Fruit fly (Drosophila melanogaster): Measurements from ENCODE around the gene Pfdn1.
A peak's percentile ranks its signal among the peaks of the same experiment; 100 is the strongest.

Pfdn1 gene

dm6 chr2L:6024345-6024907 lies 44.5 kb upstream of the Pfdn1 start, which contains the start of gene CG9107 (continued):
- TF ChIP-seq otp (GFP tag; IDR thresholded peaks at IDR 0.05) (no peak), Stat92E (GFP tag; optimal IDR thresholded peaks at IDR 0.05) (no peak), Nf-YA (GFP tag; IDR thresholded peaks at IDR 0.05) (no peak), Six4 (GFP tag; optimal IDR thresholded peaks at IDR 0.05) (no peak), Myb (GFP tag; optimal IDR thresholded peaks at IDR 0.05) (peak; percentile 78), so (GFP tag; IDR thresholded peaks at IDR 0.05) (no peak), CG6854 (GFP tag; optimal IDR thresholded peaks at IDR 0.05) (no peak), CG7928 (GFP tag; optimal IDR thresholded peaks at IDR 0.05) (no peak), tio (GFP tag; optimal IDR thresholded peaks at IDR 0.05) (no peak), unc-4 (GFP tag; IDR thresholded peaks at IDR 0.05; ENCODE audit: partially characterized antibody) (no peak), Lhr (GFP tag; optimal IDR thresholded peaks at IDR 0.05) (peak; percentile 25), tna (GFP tag; IDR thresholded peaks at IDR 0.05; ENCODE audit: partially characterized antibody) (no peak), CG10959 (GFP tag; IDR thresholded peaks at IDR 0.05) (no peak), Fer2 (tag; optimal IDR thresholded peaks at IDR 0.05) (no peak), bcd (GFP tag; optimal IDR thresholded peaks at IDR 0.05) (no peak), Awh (GFP tag; IDR thresholded peaks at IDR 0.05) (no peak), ato (GFP tag; IDR thresholded peaks at IDR 0.05; ENCODE audit: partially characterized antibody) (no peak), CG11456 (GFP tag; IDR thresholded peaks at IDR 0.05) (no peak), NK7.1 (GFP tag; optimal IDR thresholded peaks at IDR 0.05) (no peak), ase (GFP tag; IDR thresholded peaks at IDR 0.05) (no peak), CG3726 (GFP tag; IDR thresholded peaks at IDR 0.05) (no peak), slp2 (GFP tag; optimal IDR thresholded peaks at IDR 0.05) (no peak), HLHmδ (GFP tag; optimal IDR thresholded peaks at IDR 0.05) (no peak), Pdp1 (GFP tag; optimal IDR thresholded peaks at IDR 0.05) (peak in 1 of 2 experiments; percentile 34), CG7786 (GFP tag; optimal IDR thresholded peaks at IDR 0.05) (no peak), CTCF (GFP tag; optimal IDR thresholded peaks at IDR 0.05) (no peak), gfzf (GFP tag; optimal IDR thresholded peaks at IDR 0.05) (peak; percentile 86), CG2116 (GFP tag; optimal IDR thresholded peaks at IDR 0.05) (no peak), CG15479 (GFP tag; optimal IDR thresholded peaks at IDR 0.05) (no peak), CG2202 (tag; optimal IDR thresholded peaks at IDR 0.05) (no peak), CG15514 (GFP tag; optimal IDR thresholded peaks at IDR 0.05) (peak; percentile 39), lmd (GFP tag; IDR thresholded peaks at IDR 0.05) (no peak), lbe (GFP tag; optimal IDR thresholded peaks at IDR 0.05) (no peak), Vsx1 (GFP tag; optimal IDR thresholded peaks at IDR 0.05) (no peak), gce (GFP tag; IDR thresholded peaks at IDR 0.05) (no peak), pb (GFP tag; optimal IDR thresholded peaks at IDR 0.05) (no peak), CG15601 (tag; optimal IDR thresholded peaks at IDR 0.05) (no peak), CG2120 (GFP tag; optimal IDR thresholded peaks at IDR 0.05) (no peak), Hr78 (GFP tag; optimal IDR thresholded peaks at IDR 0.05) (no peak), Oli (tag; optimal IDR thresholded peaks at IDR 0.05) (no peak), chinmo (GFP tag; IDR thresholded peaks at IDR 0.05; ENCODE audit: partially characterized antibody) (no peak), Sry-δ (GFP tag; optimal IDR thresholded peaks at IDR 0.05) (peak; percentile 18), org-1 (GFP tag; optimal IDR thresholded peaks at IDR 0.05) (no peak), corto (GFP tag; optimal IDR thresholded peaks at IDR 0.05) (no peak), ewg (GFP tag; optimal IDR thresholded peaks at IDR 0.05) (no peak), MTF-1 (GFP tag; optimal IDR thresholded peaks at IDR 0.05; ENCODE audit: borderline replicate concordance) (no peak), seq (GFP tag; IDR thresholded peaks at IDR 0.05) (no peak), Opbp (GFP tag; IDR thresholded peaks at IDR 0.05; ENCODE audit: partially characterized antibody) (no peak), CG14050 (GFP tag; IDR thresholded peaks at IDR 0.05) (no peak), repo (GFP tag; optimal IDR thresholded peaks at IDR 0.05) (no peak)

Data from whole organism, embryonic.